Worm (Caenorhabditis elegans): ENCODE results near the gene cul-4.

ce11 chrII:7326199-7326598 is 24.3 kb downstream of the cul-4 start:
- TF ChIP-seq egl-27 (tag; optimal IDR thresholded peaks at IDR 0.05): no peak
- no peak for TF ChIP-seq nhr-21 (tag; optimal IDR thresholded peaks at IDR 0.05)
- no peak for TF ChIP-seq crh-2 (tag; optimal IDR thresholded peaks at IDR 0.05)
- no peak for TF ChIP-seq mbf-1 (tag; optimal IDR thresholded peaks at IDR 0.05)
- TF ChIP-seq mdl-1 (tag; optimal IDR thresholded peaks at IDR 0.05): no peak
- TF ChIP-seq nhr-10 (tag; optimal IDR thresholded peaks at IDR 0.05): no peak
- TF ChIP-seq zag-1 (tag; optimal IDR thresholded peaks at IDR 0.05): no peak
- TF ChIP-seq unc-55 (GFP tag; optimal IDR thresholded peaks at IDR 0.05): no peak
- TF ChIP-seq nhr-129 (tag; optimal IDR thresholded peaks at IDR 0.05): no peak
- TF ChIP-seq nhr-77 (tag; optimal IDR thresholded peaks at IDR 0.05): no peak
- TF ChIP-seq lin-39 (tag; optimal IDR thresholded peaks at IDR 0.05): no peak
- TF ChIP-seq fos-1 (tag; optimal IDR thresholded peaks at IDR 0.05): no peak
